Fruit fly (Drosophila melanogaster) whole organism, adult: ENCODE data around the gene CG31680.
A peak's percentile ranks its signal among the peaks of the same experiment; 100 is the strongest.

Source experiments
- CG11617 ChIP-seq: fragments of 200-800 bp; sonication (Bioruptor generic); optimal IDR thresholded peaks from 2 replicates; lab custom pipeline; 2017; ENCODE audit warnings: mild to moderate bottlenecking, missing biosample characterization, missing genetic modification reagents, missing genetic modification characterization
- CG12768 ChIP-seq: fragments of 200-800 bp; sonication (Bioruptor generic); optimal IDR thresholded peaks from 2 replicates; lab custom pipeline; 2017; ENCODE audit warnings: missing biosample characterization, missing genetic modification characterization, mild to moderate bottlenecking, moderate library complexity, missing genetic modification reagents
- CG14711 ChIP-seq: fragments of 200-800 bp; sonication (Bioruptor generic); optimal IDR thresholded peaks from 2 replicates; lab custom pipeline; 2018; ENCODE audit warnings: missing biosample characterization, mild to moderate bottlenecking, missing genetic modification characterization, moderate library complexity
- CG1620 ChIP-seq: fragments of 200-800 bp; sonication (Bioruptor generic); optimal IDR thresholded peaks from 2 replicates; lab custom pipeline; 2016; ENCODE audit warnings: missing biosample characterization, missing genetic modification characterization
- CG33017 ChIP-seq: fragments of 200-800 bp; sonication (Bioruptor generic); optimal IDR thresholded peaks from 2 replicates; lab custom pipeline; 2018; ENCODE audit warnings: missing biosample characterization, mild to moderate bottlenecking, missing genetic modification characterization, moderate library complexity
- CG5204 ChIP-seq: fragments of 200-800 bp; sonication (Bioruptor generic); optimal IDR thresholded peaks from 2 replicates; lab custom pipeline; 2016; ENCODE audit warnings: missing biosample characterization, missing genetic modification characterization
- CG7045 ChIP-seq: fragments of 200-800 bp; sonication (Bioruptor generic); optimal IDR thresholded peaks from 2 replicates; lab custom pipeline; 2017; ENCODE audit warnings: missing biosample characterization, mild to moderate bottlenecking, missing genetic modification characterization
- CG7101 ChIP-seq: fragments of 200-800 bp; sonication (Bioruptor generic); optimal IDR thresholded peaks from 2 replicates; lab custom pipeline; 2018; ENCODE audit warnings: missing biosample characterization, mild to moderate bottlenecking, missing genetic modification characterization, moderate library complexity
- Clk ChIP-seq: fragments of 200-800 bp; sonication (Bioruptor generic); optimal IDR thresholded peaks from 2 replicates; lab custom pipeline; 2017; ENCODE audit warnings: missing biosample characterization, missing genetic modification characterization
- Crg-1 ChIP-seq: fragments of 200-800 bp; sonication (Bioruptor generic); optimal IDR thresholded peaks from 2 replicates; lab custom pipeline; 2016; ENCODE audit warnings: missing biosample characterization, missing genetic modification characterization
- Hr96 ChIP-seq: fragments of 200-800 bp; sonication (Bioruptor generic); optimal IDR thresholded peaks from 2 replicates; lab custom pipeline; 2016; ENCODE audit warnings: missing biosample characterization, missing genetic modification characterization
- Mnt ChIP-seq: fragments of 200-800 bp; sonication (Bioruptor generic); optimal IDR thresholded peaks from 2 replicates; lab custom pipeline; 2016; ENCODE audit warnings: missing biosample characterization, mild to moderate bottlenecking, missing genetic modification characterization
- bab1 ChIP-seq: fragments of 200-800 bp; sonication (Bioruptor generic); optimal IDR thresholded peaks from 3 replicates; lab custom pipeline; 2019; ENCODE audit warnings: missing biosample characterization, mild to moderate bottlenecking, missing genetic modification characterization, moderate library complexity
- cic ChIP-seq: fragments of 200-800 bp; sonication (Bioruptor generic); optimal IDR thresholded peaks from 2 replicates; lab custom pipeline; 2017; ENCODE audit warnings: missing biosample characterization, mild to moderate bottlenecking, missing genetic modification characterization, moderate library complexity
- cnc ChIP-seq, 2 experiments: fragments of >200 bp; optimal IDR thresholded peaks; 2 replicates each; lab custom pipeline; 2017
- kay ChIP-seq: fragments of 200-800 bp; sonication (Bioruptor generic); peaks from one replicate; lab custom pipeline; 2016; ENCODE audit warnings: missing biosample characterization, missing genetic modification characterization, borderline replicate concordance
- ovo ChIP-seq: fragments of 200-800 bp; sonication (Bioruptor generic); optimal IDR thresholded peaks from 2 replicates; lab custom pipeline; 2016; ENCODE audit warnings: missing biosample characterization, missing genetic modification characterization
- pad ChIP-seq: fragments of 200-800 bp; sonication (Bioruptor generic); optimal IDR thresholded peaks from 3 replicates; lab custom pipeline; 2017; ENCODE audit warnings: missing biosample characterization, missing genetic modification characterization, mild to moderate bottlenecking, moderate library complexity, missing genetic modification reagents
- tj ChIP-seq: fragments of 200-800 bp; sonication (Bioruptor generic); optimal IDR thresholded peaks from 3 replicates; lab custom pipeline; 2017; ENCODE audit warnings: missing biosample characterization, mild to moderate bottlenecking, missing genetic modification characterization, moderate library complexity
- toe ChIP-seq: fragments of 200-800 bp; sonication (Bioruptor generic); optimal IDR thresholded peaks from 2 replicates; lab custom pipeline; 2016; ENCODE audit warnings: missing biosample characterization, missing genetic modification characterization

CG31680 gene

DNA sequence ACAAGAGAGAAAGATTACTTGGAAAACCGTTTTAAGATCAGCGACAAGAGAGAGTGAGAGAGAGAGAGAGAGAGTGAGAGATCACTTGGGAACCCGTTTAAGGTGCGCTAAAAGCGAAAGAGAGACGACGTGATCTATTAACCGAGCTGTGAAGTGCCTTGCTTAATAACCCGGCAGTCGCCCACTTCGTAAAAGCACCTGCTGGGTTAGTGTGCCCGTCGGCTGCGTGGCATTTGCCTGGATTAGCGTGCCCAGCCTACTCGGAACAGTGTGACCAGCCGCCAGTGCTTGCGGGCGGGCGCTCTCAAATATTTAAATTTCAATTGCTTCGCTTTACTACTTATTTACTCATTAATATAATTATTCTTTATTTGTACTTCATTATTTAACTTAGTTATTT, 1.5 kb upstream of the CG31680 start:
- TF ChIP-seq CG33017 (no peak), bab1 (no peak)

dm6 chr2L:20640617-20641016, 696 bp downstream of the CG31680 start, which contains the start of gene Sfp38D:
Gene Sfp38D (plus strand): TSS chr2L:20640917.
- TF ChIP-seq CG7101 (tag; lab: Kevin White, UChicago) = no peak
- TF ChIP-seq Hr96 (GFP tag; lab: Kevin White, UChicago) = no peak
- no peak for TF ChIP-seq CG7045
- no peak for TF ChIP-seq pad (GFP tag; lab: Kevin White, UChicago)
- no peak for TF ChIP-seq CG12768
- no peak for TF ChIP-seq Crg-1 (GFP tag; lab: Kevin White, UChicago)
- TF ChIP-seq tj (GFP tag; lab: Kevin White, UChicago) = no peak
- TF ChIP-seq ovo (GFP tag; lab: Kevin White, UChicago) = no peak
- no peak for TF ChIP-seq kay
- no peak for TF ChIP-seq toe (GFP tag; lab: Kevin White, UChicago)
- no peak for TF ChIP-seq Clk (GFP tag; lab: Kevin White, UChicago)
- no peak for TF ChIP-seq CG5204 (GFP tag; lab: Kevin White, UChicago)
- no peak for TF ChIP-seq cnc (optimal IDR thresholded peaks at IDR 0.05; lab: Kevin White, UChicago)
- TF ChIP-seq CG1620 (GFP tag; lab: Kevin White, UChicago) = no peak
- TF ChIP-seq cic (GFP tag; lab: Kevin White, UChicago) = no peak
- TF ChIP-seq bab1 = no peak
- TF ChIP-seq CG33017 = no peak
- no peak for TF ChIP-seq CG14711 (tag; lab: Kevin White, UChicago)
- no peak for TF ChIP-seq Mnt (GFP tag; lab: Kevin White, UChicago)

DNA sequence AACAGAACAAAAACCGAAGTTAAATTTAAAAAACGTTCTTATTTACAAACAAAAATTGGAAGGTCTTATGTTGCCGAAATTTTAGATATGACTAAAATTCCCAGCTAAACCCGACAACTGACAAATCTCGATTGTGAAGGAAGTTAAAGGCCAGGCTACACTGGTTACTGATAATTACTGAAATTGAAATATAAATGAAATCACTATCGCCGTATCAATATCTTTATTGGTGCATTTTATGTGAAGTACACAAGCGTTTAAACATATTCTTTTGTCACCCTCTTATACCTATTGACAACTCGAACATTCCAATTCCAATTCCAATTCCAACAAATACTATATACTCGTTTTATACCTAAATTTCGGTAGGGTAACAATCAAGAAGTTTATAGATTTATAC, 3.2 kb downstream of the CG31680 start, which contains the start of gene CG17470:
Gene CG17470 (minus strand): TSS at position 101 of the 400 bp plus-strand sequence.
- TF ChIP-seq toe (GFP tag; lab: Kevin White, UChicago) (no peak), CG1620 (GFP tag; lab: Kevin White, UChicago) (no peak), Mnt (GFP tag; lab: Kevin White, UChicago) (no peak)

dm6 chr2L:20645394-20645869, 5.5 kb downstream of the CG31680 start, which contains the start of the genes phr6-4 and CG2608:
Gene phr6-4 (minus strand): TSS chr2L:20645791.
Gene CG2608 (plus strand): TSS chr2L:20645822.
- TF ChIP-seq toe (GFP tag; lab: Kevin White, UChicago) = peak; percentile 74
- TF ChIP-seq CG11617 (GFP tag; lab: Kevin White, UChicago) = peak; percentile 92
- peak; percentile 90 for TF ChIP-seq kay
- TF ChIP-seq CG33017 = peak; percentile 91
- peak; percentile 42 for TF ChIP-seq cic (GFP tag; lab: Kevin White, UChicago)
- peak; percentile 76 for TF ChIP-seq CG1620 (GFP tag; lab: Kevin White, UChicago)
- peak; percentile 92 for TF ChIP-seq CG7045
- peak; percentile 89 for TF ChIP-seq bab1
- no peak for TF ChIP-seq CG5204 (GFP tag; lab: Kevin White, UChicago)
- TF ChIP-seq tj (GFP tag; lab: Kevin White, UChicago) = peak; percentile 58
- TF ChIP-seq cnc (optimal IDR thresholded peaks at IDR 0.05; lab: Kevin White, UChicago) = no peak
- peak; percentile 40 for TF ChIP-seq ovo (GFP tag; lab: Kevin White, UChicago)
- peak; percentile 72 for TF ChIP-seq Mnt (GFP tag; lab: Kevin White, UChicago)
- peak; percentile 71 for TF ChIP-seq Hr96 (GFP tag; lab: Kevin White, UChicago)
- TF ChIP-seq CG14711 (tag; lab: Kevin White, UChicago) = peak; percentile 86
- TF ChIP-seq Crg-1 (GFP tag; lab: Kevin White, UChicago) = peak; percentile 73
- TF ChIP-seq CG7101 (tag; lab: Kevin White, UChicago) = peak; percentile 91
- peak; percentile 89 for TF ChIP-seq CG12768
- TF ChIP-seq Clk (GFP tag; lab: Kevin White, UChicago) = peak; percentile 23
- peak; percentile 72 for TF ChIP-seq pad (GFP tag; lab: Kevin White, UChicago)

DNA sequence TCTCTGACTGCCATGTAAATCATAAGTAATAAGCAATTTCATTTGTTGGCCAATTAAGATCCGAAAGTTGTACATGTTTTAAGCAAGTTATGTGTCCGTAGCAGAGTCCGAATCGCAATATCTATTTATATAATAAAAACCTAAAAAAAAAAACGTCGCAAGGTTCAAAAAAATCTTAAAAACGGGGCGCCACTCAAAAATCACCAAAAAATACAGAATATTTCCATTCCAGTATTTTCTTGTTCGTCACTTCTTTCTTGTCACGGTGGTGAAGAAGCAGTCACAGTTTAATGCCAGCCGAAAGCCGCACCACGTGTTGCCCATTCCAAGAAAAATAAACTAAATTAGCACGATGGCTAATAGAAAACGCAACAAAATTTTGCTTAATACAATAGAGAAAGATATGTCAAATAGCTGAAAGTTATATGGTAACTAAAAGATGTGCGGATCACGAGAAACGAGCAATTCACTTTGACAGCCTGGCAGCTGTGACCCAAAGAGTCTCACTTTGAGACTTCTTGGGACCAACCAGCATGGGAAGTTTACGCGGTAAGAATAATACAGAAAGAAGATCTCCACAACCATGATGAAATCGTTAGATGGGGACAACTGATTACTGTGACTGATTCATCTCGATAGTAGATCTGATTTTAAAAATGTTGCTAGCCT, 7.5 kb downstream of the CG31680 start:
- TF ChIP-seq cnc (optimal IDR thresholded peaks at IDR 0.05; lab: Kevin White, UChicago) (no peak), CG33017 (no peak), kay (peak; percentile 92), bab1 (no peak), pad (GFP tag; lab: Kevin White, UChicago) (no peak), toe (GFP tag; lab: Kevin White, UChicago) (peak; percentile 25), CG11617 (GFP tag; lab: Kevin White, UChicago) (peak; percentile 15), cic (GFP tag; lab: Kevin White, UChicago) (no peak), CG7101 (tag; lab: Kevin White, UChicago) (peak; percentile 1), Crg-1 (GFP tag; lab: Kevin White, UChicago) (peak; percentile 22), ovo (GFP tag; lab: Kevin White, UChicago) (no peak), CG14711 (tag; lab: Kevin White, UChicago) (peak; percentile 22), CG5204 (GFP tag; lab: Kevin White, UChicago) (no peak), Clk (GFP tag; lab: Kevin White, UChicago) (no peak), CG7045 (no peak), CG1620 (GFP tag; lab: Kevin White, UChicago) (peak; percentile 3), Hr96 (GFP tag; lab: Kevin White, UChicago) (no peak), Mnt (GFP tag; lab: Kevin White, UChicago) (peak; percentile 97), CG12768 (no peak), tj (GFP tag; lab: Kevin White, UChicago) (no peak)

dm6 chr2L:20648612-20649011, 8.7 kb downstream of the CG31680 start, which contains the start of gene CG18810:
Gene CG18810 (plus strand): TSS chr2L:20648912.
- TF ChIP-seq ovo (GFP tag; lab: Kevin White, UChicago) (no peak), pad (GFP tag; lab: Kevin White, UChicago) (no peak), CG11617 (GFP tag; lab: Kevin White, UChicago) (no peak), cic (GFP tag; lab: Kevin White, UChicago) (no peak), Mnt (GFP tag; lab: Kevin White, UChicago) (no peak), Hr96 (GFP tag; lab: Kevin White, UChicago) (no peak), CG1620 (GFP tag; lab: Kevin White, UChicago) (no peak), CG33017 (no peak), tj (GFP tag; lab: Kevin White, UChicago) (no peak), kay (no peak), CG7101 (tag; lab: Kevin White, UChicago) (no peak), CG12768 (no peak), toe (GFP tag; lab: Kevin White, UChicago) (no peak), bab1 (no peak), Clk (GFP tag; lab: Kevin White, UChicago) (no peak), CG5204 (GFP tag; lab: Kevin White, UChicago) (no peak), Crg-1 (GFP tag; lab: Kevin White, UChicago) (no peak), CG14711 (tag; lab: Kevin White, UChicago) (no peak), CG7045 (no peak)
